Worm (Caenorhabditis elegans) whole organism, young adult: ENCODE measurements around the gene gtf-2E1.

Experiments used
- B0336.3 ChIP-seq: fragments of 200-800 bp; sonication (Bioruptor generic); IDR thresholded peaks from 2 replicates; pipeline ENCODE4 v1.3.6; 2022; ENCODE audit warnings: missing genetic modification characterization, missing compliant biosample characterization
- C17E4.6 ChIP-seq: fragments of 200-800 bp; sonication (Bioruptor generic); IDR thresholded peaks from 2 replicates; pipeline ENCODE4 v1.3.6; 2022; ENCODE audit warnings: missing genetic modification reagents, missing genetic modification characterization, missing compliant biosample characterization
- F39B2.1 ChIP-seq: fragments of 200-800 bp; sonication (Bioruptor generic); IDR thresholded peaks from 2 replicates; pipeline ENCODE4 v1.3.6; 2022; ENCODE audit warnings: missing genetic modification reagents, missing genetic modification characterization, missing compliant biosample characterization
- T26A5.8 ChIP-seq: sonication (generic microtip); optimal IDR thresholded peaks from 2 replicates; lab custom pipeline; 2016; ENCODE audit warnings: missing genetic modification characterization, missing compliant biosample characterization
- Y53F4B.3 ChIP-seq: fragments of 200-800 bp; sonication (Bioruptor generic); IDR thresholded peaks from 2 replicates; pipeline ENCODE4 v1.3.6; 2022; ENCODE audit warnings: missing genetic modification reagents, missing genetic modification characterization, missing compliant biosample characterization
- Y67H2A.10 ChIP-seq: fragments of 200-800 bp; sonication (Bioruptor generic); conservative IDR thresholded peaks from 2 replicates; pipeline ENCODE4 v1.3.6; 2022; ENCODE audit warnings: missing genetic modification reagents, missing genetic modification characterization, missing compliant biosample characterization
- Y79H2A.3 ChIP-seq: fragments of 200-800 bp; sonication (Bioruptor generic); conservative IDR thresholded peaks from 2 replicates; pipeline ENCODE4 v1.3.6; 2022; ENCODE audit warnings: missing genetic modification reagents, missing genetic modification characterization, missing compliant biosample characterization
- Y95B8A.8 ChIP-seq: fragments of 200-800 bp; sonication (Bioruptor generic); IDR thresholded peaks from 2 replicates; pipeline ENCODE4 v1.3.6; 2022; ENCODE audit warnings: missing genetic modification reagents, missing genetic modification characterization, missing compliant biosample characterization
- ZK185.1 ChIP-seq: sonication (generic microtip); optimal IDR thresholded peaks from 2 replicates; lab custom pipeline; 2016; ENCODE audit warnings: mild to moderate bottlenecking, missing genetic modification characterization, missing compliant biosample characterization; ENCODE audit not compliant: poor library complexity, severe bottlenecking
- attf-3 ChIP-seq: fragments of 200-800 bp; sonication (Bioruptor generic); conservative IDR thresholded peaks from 2 replicates; pipeline ENCODE4 v1.3.6; 2022; ENCODE audit warnings: missing genetic modification reagents, missing genetic modification characterization, missing compliant biosample characterization
- attf-6 ChIP-seq: fragments of 200-800 bp; sonication (Bioruptor generic); IDR thresholded peaks from 2 replicates; pipeline ENCODE4 v1.3.6; 2022; ENCODE audit warnings: missing genetic modification reagents, missing genetic modification characterization, missing compliant biosample characterization
- cebp-1 ChIP-seq, 2 experiments: fragments of 200-800 bp in 1 of 2; sonication (Bioruptor generic) in 1 of 2; sonication (generic microtip) in 1 of 2; IDR thresholded peaks in 1 of 2; optimal IDR thresholded peaks in 1 of 2; 2 replicates each; pipeline versions ENCODE4 v1.3.6 to Lab custom; 2017 to 2022; ENCODE audit warnings: missing compliant biosample characterization in 2 of 2, missing genetic modification characterization in 2 of 2, mild to moderate bottlenecking in 1 of 2, missing genetic modification reagents in 1 of 2, moderate library complexity in 1 of 2
- ceh-100 ChIP-seq: fragments of 200-800 bp; sonication (Bioruptor generic); IDR thresholded peaks from 2 replicates; pipeline ENCODE4 v1.3.6; 2022; ENCODE audit warnings: missing genetic modification reagents, missing genetic modification characterization, missing compliant biosample characterization
- ceh-58 ChIP-seq: fragments of 200-800 bp; sonication (Bioruptor generic); IDR thresholded peaks from 2 replicates; pipeline ENCODE4 v1.3.6; 2022; ENCODE audit warnings: missing genetic modification characterization, missing compliant biosample characterization
- ceh-79 ChIP-seq: sonication (generic microtip); optimal IDR thresholded peaks from 2 replicates; lab custom pipeline; 2017; ENCODE audit warnings: mild to moderate bottlenecking, missing genetic modification characterization, missing compliant biosample characterization
- chd-7 ChIP-seq: sonication (generic microtip); optimal IDR thresholded peaks from 2 replicates; lab custom pipeline; 2016; ENCODE audit warnings: mild to moderate bottlenecking, missing genetic modification characterization, moderate library complexity, missing compliant biosample characterization
- dpff-1 ChIP-seq: sonication (generic microtip); optimal IDR thresholded peaks from 2 replicates; lab custom pipeline; 2017; ENCODE audit warnings: mild to moderate bottlenecking, missing genetic modification characterization, missing compliant biosample characterization
- dpl-1 ChIP-seq: fragments of 150-350 bp; optimal IDR thresholded peaks from 2 replicates; lab custom pipeline; 2014; ENCODE audit warnings: missing biosample characterization, missing genetic modification reagents, missing genetic modification characterization
- egl-18 ChIP-seq: fragments of 200-800 bp; sonication (Bioruptor generic); IDR thresholded peaks from 2 replicates; pipeline ENCODE4 v1.3.6; 2022; ENCODE audit warnings: missing genetic modification reagents, missing genetic modification characterization, missing compliant biosample characterization
- egrh-3 ChIP-seq: fragments of 200-800 bp; sonication (Bioruptor generic); IDR thresholded peaks from 2 replicates; pipeline ENCODE4 v1.3.6; 2022; ENCODE audit warnings: missing genetic modification reagents, missing genetic modification characterization, missing compliant biosample characterization
- ekl-4 ChIP-seq: fragments of 200-800 bp; sonication (Bioruptor generic); IDR thresholded peaks from 2 replicates; pipeline ENCODE4 v1.3.6; 2022; ENCODE audit warnings: missing genetic modification reagents, missing genetic modification characterization, missing compliant biosample characterization
- fkh-3 ChIP-seq: sonication (generic microtip); optimal IDR thresholded peaks from 2 replicates; lab custom pipeline; 2016; ENCODE audit warnings: mild to moderate bottlenecking, missing genetic modification characterization, missing compliant biosample characterization
- gei-17 ChIP-seq: fragments of 200-800 bp; sonication (Bioruptor generic); optimal IDR thresholded peaks from 2 replicates; lab custom pipeline; 2018; ENCODE audit warnings: mild to moderate bottlenecking, missing genetic modification characterization, missing compliant biosample characterization
- hmg-20 ChIP-seq: fragments of 200-800 bp; sonication (Bioruptor generic); IDR thresholded peaks from 2 replicates; pipeline ENCODE4 v1.3.6; 2022; ENCODE audit warnings: missing genetic modification reagents, missing genetic modification characterization, missing compliant biosample characterization
- hsf-1 ChIP-seq: fragments of 200-800 bp; sonication (Bioruptor generic); IDR thresholded peaks from 2 replicates; pipeline ENCODE4 v1.3.6; 2022; ENCODE audit warnings: missing genetic modification reagents, missing genetic modification characterization, missing compliant biosample characterization
- lag-1 ChIP-seq: fragments of 200-800 bp; sonication (Bioruptor generic); IDR thresholded peaks from 2 replicates; pipeline ENCODE4 v1.3.6; 2022; ENCODE audit warnings: missing genetic modification reagents, missing genetic modification characterization, missing compliant biosample characterization
- let-526 ChIP-seq: fragments of 200-800 bp; sonication (Bioruptor generic); IDR thresholded peaks from 2 replicates; pipeline ENCODE4 v1.3.6; 2022; ENCODE audit warnings: missing genetic modification reagents, missing genetic modification characterization, missing compliant biosample characterization
- let-607 ChIP-seq, 2 experiments: fragments of 200-800 bp in 1 of 2; sonication (Bioruptor generic) in 1 of 2; sonication (generic microtip) in 1 of 2; optimal IDR thresholded peaks; 2 replicates each; lab custom pipeline; 2016 to 2018; ENCODE audit warnings: mild to moderate bottlenecking in 2 of 2, missing compliant biosample characterization in 2 of 2, missing genetic modification characterization in 2 of 2, moderate library complexity in 2 of 2, missing genotype in 1 of 2
- lin-35 ChIP-seq, 3 experiments: fragments of 150-350 bp in 2 of 3; sonication (generic microtip) in 1 of 3; optimal IDR thresholded peaks; 2 replicates each; lab custom pipeline; 2014 to 2018; ENCODE audit warnings: missing biosample characterization in 3 of 3, missing genetic modification characterization in 3 of 3, missing genetic modification reagents in 3 of 3
- lsl-1 ChIP-seq: fragments of 200-800 bp; sonication (Bioruptor generic); optimal IDR thresholded peaks from 2 replicates; lab custom pipeline; 2018; ENCODE audit warnings: mild to moderate bottlenecking, missing genetic modification characterization, moderate library complexity, missing compliant biosample characterization
- madf-10 ChIP-seq: sonication (generic microtip); optimal IDR thresholded peaks from 2 replicates; lab custom pipeline; 2016; ENCODE audit warnings: mild to moderate bottlenecking, missing genetic modification characterization, missing compliant biosample characterization
- madf-3 ChIP-seq: fragments of 200-800 bp; sonication (Bioruptor generic); IDR thresholded peaks from 2 replicates; pipeline ENCODE4 v1.3.6; 2022; ENCODE audit warnings: missing genetic modification reagents, missing genetic modification characterization, missing compliant biosample characterization
- madf-8 ChIP-seq: fragments of 200-800 bp; sonication (Bioruptor generic); conservative IDR thresholded peaks from 2 replicates; pipeline ENCODE4 v1.3.6; 2022; ENCODE audit warnings: missing genetic modification reagents, missing genetic modification characterization, missing compliant biosample characterization
- mcd-1 ChIP-seq: fragments of 200-800 bp; sonication (Bioruptor generic); IDR thresholded peaks from 2 replicates; pipeline ENCODE4 v1.3.6; 2022; ENCODE audit warnings: missing genetic modification reagents, missing genetic modification characterization, missing compliant biosample characterization
- mel-28 ChIP-seq: sonication (generic microtip); optimal IDR thresholded peaks from 2 replicates; lab custom pipeline; 2016; ENCODE audit warnings: borderline replicate concordance, mild to moderate bottlenecking, missing genetic modification characterization, missing compliant biosample characterization
- nhr-120 ChIP-seq: fragments of 200-800 bp; sonication (Bioruptor generic); IDR thresholded peaks from 2 replicates; pipeline ENCODE4 v1.3.6; 2022; ENCODE audit warnings: missing genetic modification characterization, missing compliant biosample characterization
- pbrm-1 ChIP-seq: fragments of 200-800 bp; sonication (Bioruptor generic); IDR thresholded peaks from 2 replicates; pipeline ENCODE4 v1.3.6; 2022; ENCODE audit warnings: missing genetic modification reagents, missing genetic modification characterization, missing compliant biosample characterization
- rcor-1 ChIP-seq: fragments of 200-800 bp; sonication (Bioruptor generic); IDR thresholded peaks from 2 replicates; pipeline ENCODE4 v1.3.6; 2022; ENCODE audit warnings: missing genetic modification reagents, missing genetic modification characterization, missing compliant biosample characterization
- rec-8 ChIP-seq, 2 experiments: sonication (generic microtip); optimal IDR thresholded peaks; 2 replicates each; lab custom pipeline; 2016; ENCODE audit warnings: mild to moderate bottlenecking in 2 of 2, missing genetic modification characterization in 2 of 2, missing genetic modification reagents in 2 of 2, missing genotype in 2 of 2, missing biosample characterization in 1 of 2, missing compliant biosample characterization in 1 of 2, moderate library complexity in 1 of 2
- repo-1 ChIP-seq: sonication (generic microtip); optimal IDR thresholded peaks from 2 replicates; lab custom pipeline; 2017; ENCODE audit warnings: mild to moderate bottlenecking, missing genetic modification characterization, missing compliant biosample characterization
- sea-2 ChIP-seq: fragments of 200-800 bp; sonication (Bioruptor generic); IDR thresholded peaks from 2 replicates; pipeline ENCODE4 v1.3.6; 2022; ENCODE audit warnings: missing genetic modification characterization, missing compliant biosample characterization
- snpc-4 ChIP-seq, 5 experiments: fragments of 150-350 bp in 1 of 5; sonication (generic microtip) in 4 of 5; optimal IDR thresholded peaks; 2 replicates each; lab custom pipeline; 2014 to 2018; ENCODE audit warnings: missing genetic modification characterization in 5 of 5, missing biosample characterization in 3 of 5, antibody characterized with exemption in 2 of 5, mild to moderate bottlenecking in 2 of 5, missing compliant biosample characterization in 2 of 5, missing genotype in 2 of 5, moderate library complexity in 2 of 5, missing genetic modification reagents in 1 of 5
- tbp1 ChIP-seq: fragments of 200-800 bp; sonication (Bioruptor generic); optimal IDR thresholded peaks from 2 replicates; lab custom pipeline; 2018; ENCODE audit warnings: mild to moderate bottlenecking, missing genetic modification characterization, missing compliant biosample characterization
- unc-62 ChIP-seq: fragments of 150-350 bp; optimal IDR thresholded peaks from 2 replicates; lab custom pipeline; 2014; ENCODE audit warnings: missing biosample characterization, missing genetic modification reagents, missing genetic modification characterization
- zfh-2 ChIP-seq: fragments of 200-800 bp; sonication (Bioruptor generic); conservative IDR thresholded peaks from 2 replicates; pipeline ENCODE4 v1.3.6; 2022; ENCODE audit warnings: missing genetic modification reagents, missing genetic modification characterization, missing compliant biosample characterization
- ztf-3 ChIP-seq: fragments of 200-800 bp; sonication (Bioruptor generic); optimal IDR thresholded peaks from 2 replicates; lab custom pipeline; 2018; ENCODE audit warnings: mild to moderate bottlenecking, missing genetic modification characterization, missing compliant biosample characterization
- ztf-6 ChIP-seq: fragments of 200-800 bp; sonication (Bioruptor generic); IDR thresholded peaks from 2 replicates; pipeline ENCODE4 v1.3.6; 2022; ENCODE audit warnings: missing genetic modification reagents, missing genetic modification characterization, missing compliant biosample characterization

Gene gtf-2E1

ce11 chrIV:17278363-17278762 is 23.3 kb downstream of the gtf-2E1 start (continued):
- TF ChIP-seq madf-8 (GFP tag; lab: Robert Waterston, UW): peak; percentile 61
- TF ChIP-seq hsf-1 (GFP tag; lab: Robert Waterston, UW): peak; percentile 100
- TF ChIP-seq pbrm-1 (GFP tag; lab: Robert Waterston, UW): peak; percentile 98
- peak; percentile 96 for TF ChIP-seq ztf-3 (GFP tag; lab: Kevin White, UChicago)
- peak; percentile 88 for TF ChIP-seq egrh-3 (GFP tag; lab: Robert Waterston, UW)
- peak; percentile 92 for TF ChIP-seq Y79H2A.3 (GFP tag; lab: Robert Waterston, UW)
- TF ChIP-seq rec-8 (tag; optimal IDR thresholded peaks at IDR 0.05; lab: Kevin White, UChicago): no peak
- TF ChIP-seq hmg-20: peak; percentile 23; the same call in 1 of the 2 replicates
- peak; percentile 64 for TF ChIP-seq lsl-1 (GFP tag; lab: Kevin White, UChicago)
- no peak for TF ChIP-seq fkh-3 (tag; lab: Kevin White, UChicago)
- TF ChIP-seq ceh-100 (GFP tag; lab: Robert Waterston, UW): peak; percentile 81
- TF ChIP-seq mel-28 (tag; lab: Kevin White, UChicago): peak; percentile 82
- TF ChIP-seq rcor-1 (GFP tag; lab: Robert Waterston, UW): peak; percentile 91
- TF ChIP-seq chd-7 (tag; lab: Kevin White, UChicago): peak; percentile 97
- peak; percentile 94 for TF ChIP-seq Y95B8A.8 (GFP tag; lab: Robert Waterston, UW)
- peak; percentile 73; the same call in 1 of the 2 replicates for TF ChIP-seq sea-2 (GFP tag; lab: Robert Waterston, UW)
- TF ChIP-seq Y53F4B.3 (GFP tag; lab: Robert Waterston, UW): no peak
- TF ChIP-seq dpff-1 (tag; lab: Kevin White, UChicago): peak; percentile 91
- peak; percentile 94 for TF ChIP-seq madf-3
- TF ChIP-seq dpl-1 (GFP tag; lab: Kevin White, UChicago): peak; percentile 45
- TF ChIP-seq let-526 (GFP tag; lab: Robert Waterston, UW): peak; percentile 98
- TF ChIP-seq ceh-79 (tag; lab: Kevin White, UChicago): peak; percentile 79
- peak; percentile 94 for TF ChIP-seq cebp-1 (GFP tag; IDR thresholded peaks at IDR 0.05; lab: Robert Waterston, UW)
- peak; percentile 97 for TF ChIP-seq cebp-1 (tag; optimal IDR thresholded peaks at IDR 0.05; lab: Kevin White, UChicago)
- TF ChIP-seq F39B2.1 (GFP tag; lab: Robert Waterston, UW): no peak
- TF ChIP-seq tbp1 (GFP tag; lab: Kevin White, UChicago): peak; percentile 80
- peak; percentile 90 for TF ChIP-seq attf-6 (GFP tag; lab: Robert Waterston, UW)
- peak; percentile 79 for TF ChIP-seq ZK185.1 (tag; lab: Kevin White, UChicago)
- no peak for TF ChIP-seq nhr-120 (GFP tag; lab: Robert Waterston, UW)
- 0 out of 2 replicates have a peak, but pooled peaks have one; percentile 31 for TF ChIP-seq zfh-2
- TF ChIP-seq C17E4.6: peak; percentile 93
- peak; percentile 97 for TF ChIP-seq Y67H2A.10 (GFP tag; lab: Robert Waterston, UW)
- TF ChIP-seq B0336.3 (GFP tag; lab: Robert Waterston, UW): peak; percentile 93
- TF ChIP-seq ceh-58 (GFP tag; lab: Robert Waterston, UW): no peak
- TF ChIP-seq ztf-6 (GFP tag; lab: Robert Waterston, UW): peak; percentile 94
- peak; percentile 92 for TF ChIP-seq mcd-1 (GFP tag; lab: Robert Waterston, UW)
- peak; percentile 88 for TF ChIP-seq egl-18 (GFP tag; lab: Robert Waterston, UW)
- peak; percentile 88 for TF ChIP-seq gei-17 (GFP tag; lab: Kevin White, UChicago)
- no peak for TF ChIP-seq unc-62
- TF ChIP-seq ekl-4 (GFP tag; lab: Robert Waterston, UW): peak; percentile 97
- TF ChIP-seq attf-3 (GFP tag; lab: Robert Waterston, UW): peak; percentile 74
- peak; percentile 79 for TF ChIP-seq snpc-4 (GFP tag; optimal IDR thresholded peaks at IDR 0.05; lab: Kevin White, UChicago)
- peak; percentile 82 to 94 (median 86) for TF ChIP-seq snpc-4 (tag; optimal IDR thresholded peaks at IDR 0.05; lab: Kevin White, UChicago)
- peak; percentile 97 for TF ChIP-seq repo-1 (tag; lab: Kevin White, UChicago)
- TF ChIP-seq madf-10 (tag; lab: Kevin White, UChicago): peak; percentile 91
- TF ChIP-seq T26A5.8 (tag; lab: Kevin White, UChicago): peak; percentile 5
- peak; percentile 82 to 91 for TF ChIP-seq let-607 (tag; optimal IDR thresholded peaks at IDR 0.05; lab: Kevin White, UChicago)
- TF ChIP-seq lin-35 (GFP tag; optimal IDR thresholded peaks at IDR 0.05; lab: Kevin White, UChicago): peak in 2 of 3 experiments; percentile 85 to 89
- no peak for TF ChIP-seq lag-1 (GFP tag; lab: Robert Waterston, UW)
